Fruit fly (Drosophila melanogaster): ENCODE measurements around the gene CG11068.

- TF ChIP-seq Eip75B (GFP tag; optimal IDR thresholded peaks at IDR 0.05): no peak
- no peak for TF ChIP-seq achi (GFP tag; optimal IDR thresholded peaks at IDR 0.05)
- peak; percentile 9 for TF ChIP-seq CG32006 (GFP tag; optimal IDR thresholded peaks at IDR 0.05)
- no peak for TF ChIP-seq lz (GFP tag; optimal IDR thresholded peaks at IDR 0.05)
- TF ChIP-seq Sox14 (GFP tag; optimal IDR thresholded peaks at IDR 0.05): no peak
These were observed 22.0 kb upstream of the CG11068 start for dm6 chrX:13932794-13933620.
